Worm (Caenorhabditis elegans) whole organism, L3 larva: ENCODE data around the gene msp-78.

ENCODE experiments used
- aly-2 ChIP-seq: fragments of 150-350 bp; optimal IDR thresholded peaks from 2 replicates; lab custom pipeline; 2014; ENCODE audit warnings: missing biosample characterization, missing genetic modification characterization
- ceh-9 ChIP-seq: sonication (generic microtip); optimal IDR thresholded peaks from 2 replicates; lab custom pipeline; 2018; ENCODE audit warnings: missing biosample characterization, missing genetic modification characterization
- elt-3 ChIP-seq, 3 experiments: fragments of 150-350 bp in 1 of 3; sonication (generic microtip) in 2 of 3; optimal IDR thresholded peaks; 2 replicates in 2 of 3; 4 replicates in 1 of 3; lab custom pipeline; 2014 to 2017; ENCODE audit warnings: missing biosample characterization in 3 of 3, missing genetic modification characterization in 3 of 3
- jun-1 ChIP-seq: fragments of 150-350 bp; optimal IDR thresholded peaks from 2 replicates; lab custom pipeline; 2014; ENCODE audit warnings: missing biosample characterization, missing genetic modification reagents, missing genetic modification characterization
- nhr-76 ChIP-seq: fragments of 150-350 bp; sonication (generic microtip); optimal IDR thresholded peaks from 5 replicates; lab custom pipeline; 2014; ENCODE audit warnings: missing biosample characterization, missing genetic modification characterization
- pha-4 ChIP-seq: fragments of 150-350 bp; optimal IDR thresholded peaks from 2 replicates; lab custom pipeline; 2014; ENCODE audit warnings: missing biosample characterization, missing genetic modification reagents, missing genetic modification characterization
- snpc-4 ChIP-seq: fragments of 150-350 bp; optimal IDR thresholded peaks from 2 replicates; lab custom pipeline; 2014; ENCODE audit warnings: missing biosample characterization, missing genetic modification characterization

- TF ChIP-seq elt-3 (tag; optimal IDR thresholded peaks at IDR 0.05; lab: Kevin White, UChicago), result no peak
- peak; percentile 52 for TF ChIP-seq snpc-4
- no peak for TF ChIP-seq ceh-9 (tag; lab: Kevin White, UChicago)
- TF ChIP-seq jun-1 (tag; lab: Kevin White, UChicago), result peak; percentile 55
- no peak for TF ChIP-seq nhr-76 (tag; lab: Kevin White, UChicago)
- peak; percentile 76 for TF ChIP-seq pha-4 (tag; lab: Kevin White, UChicago)
- TF ChIP-seq aly-2 (tag; lab: Kevin White, UChicago), result no peak
Measured at ce11 chrIV:9803544-9803943, 33.7 kb downstream of the msp-78 start.
